Fruit fly (Drosophila melanogaster): ENCODE results near the gene BBS8.

Gene BBS8

dm6 chr2L:470336-470934, 47.8 kb downstream of the BBS8 start (continued):
- no peak for TF ChIP-seq Kr (GFP tag; optimal IDR thresholded peaks at IDR 0.05)
- peak; percentile 60 for TF ChIP-seq CG12942 (GFP tag; optimal IDR thresholded peaks at IDR 0.05)
- peak; percentile 59 for TF ChIP-seq tap (tag; optimal IDR thresholded peaks at IDR 0.05)
- TF ChIP-seq Lim3 (GFP tag; IDR thresholded peaks at IDR 0.05), result 0 out of 2 replicates have a peak, but pooled peaks have one; percentile 11
- peak; percentile 68 for TF ChIP-seq Rx (GFP tag; IDR thresholded peaks at IDR 0.05)
- TF ChIP-seq CG31388 (GFP tag; optimal IDR thresholded peaks at IDR 0.05), result peak; percentile 35
- peak; percentile 56 for TF ChIP-seq CG31365 (tag; optimal IDR thresholded peaks at IDR 0.05)
- TF ChIP-seq pum (GFP tag; optimal IDR thresholded peaks at IDR 0.05), result peak; percentile 73
- TF ChIP-seq CG6689 (GFP tag; IDR thresholded peaks at IDR 0.05), result peak; percentile 82
- TF ChIP-seq Vsx1 (GFP tag; optimal IDR thresholded peaks at IDR 0.05), result peak; percentile 54
- TF ChIP-seq CG18599 (GFP tag; optimal IDR thresholded peaks at IDR 0.05), result peak; percentile 82
- no peak for TF ChIP-seq Dll (GFP tag; IDR thresholded peaks at IDR 0.05; ENCODE audit: partially characterized antibody)
- TF ChIP-seq ERR (GFP tag; optimal IDR thresholded peaks at IDR 0.05), result peak; percentile 61
- TF ChIP-seq Hsf (GFP tag; optimal IDR thresholded peaks at IDR 0.05), result peak; percentile 83
- TF ChIP-seq Sox102F (GFP tag; optimal IDR thresholded peaks at IDR 0.05), result peak; percentile 88
- TF ChIP-seq NC2α (GFP tag; optimal IDR thresholded peaks at IDR 0.05), result peak; percentile 66
- TF ChIP-seq abd-A (tag; optimal IDR thresholded peaks at IDR 0.05), result peak; percentile 72
- peak; percentile 64; the same call in 2 of the 3 replicates for TF ChIP-seq ken (GFP tag; IDR thresholded peaks at IDR 0.05)
- TF ChIP-seq HLH3B (GFP tag; IDR thresholded peaks at IDR 0.05), result peak; percentile 71
- peak; percentile 77 for TF ChIP-seq zfh1 (GFP tag; IDR thresholded peaks at IDR 0.05)
- peak in 1 of 2 experiments; percentile 1 for TF ChIP-seq crp (GFP tag; optimal IDR thresholded peaks at IDR 0.05)
- TF ChIP-seq Bteb2 (GFP tag; optimal IDR thresholded peaks at IDR 0.05), result peak; percentile 73
- peak; percentile 62 for TF ChIP-seq Drgx (GFP tag; IDR thresholded peaks at IDR 0.05)
- TF ChIP-seq salm (tag; optimal IDR thresholded peaks at IDR 0.05), result peak; percentile 57
- no peak for TF ChIP-seq stwl (tag; optimal IDR thresholded peaks at IDR 0.05)
- TF ChIP-seq unpg (GFP tag; optimal IDR thresholded peaks at IDR 0.05), result peak; percentile 77
- peak; percentile 67 for TF ChIP-seq CG1792 (GFP tag; optimal IDR thresholded peaks at IDR 0.05)
- peak; percentile 69 for TF ChIP-seq grau (tag; optimal IDR thresholded peaks at IDR 0.05)
- TF ChIP-seq CG5180 (GFP tag; optimal IDR thresholded peaks at IDR 0.05), result peak; percentile 59
- peak; percentile 88 for TF ChIP-seq HLH54F (GFP tag; optimal IDR thresholded peaks at IDR 0.05)
- peak; percentile 44 for TF ChIP-seq CG5245 (GFP tag; optimal IDR thresholded peaks at IDR 0.05)
- no peak for TF ChIP-seq Lhr (GFP tag; optimal IDR thresholded peaks at IDR 0.05)
- TF ChIP-seq CG33213 (GFP tag; optimal IDR thresholded peaks at IDR 0.05), result peak; percentile 72
- TF ChIP-seq Awh (GFP tag; IDR thresholded peaks at IDR 0.05), result 0 out of 2 replicates have a peak, but pooled peaks have one; percentile 36
- TF ChIP-seq CG18619 (GFP tag; optimal IDR thresholded peaks at IDR 0.05), result peak; percentile 63
- TF ChIP-seq CG17829 (tag; optimal IDR thresholded peaks at IDR 0.05), result peak; percentile 50
- peak; percentile 80 for TF ChIP-seq CG4282 (GFP tag; optimal IDR thresholded peaks at IDR 0.05)
- no peak for TF ChIP-seq zen2 (GFP tag; IDR thresholded peaks at IDR 0.05; ENCODE audit: partially characterized antibody)
- TF ChIP-seq Hr51 (GFP tag; optimal IDR thresholded peaks at IDR 0.05), result peak; percentile 67 to 87
- peak; percentile 30; the same call in 1 of the 2 replicates for TF ChIP-seq CG16779 (GFP tag; IDR thresholded peaks at IDR 0.05)
- peak; percentile 84 for TF ChIP-seq crc (GFP tag; optimal IDR thresholded peaks at IDR 0.05)
- no peak for TF ChIP-seq CG33557 (GFP tag; optimal IDR thresholded peaks at IDR 0.05)
- peak; percentile 43; the same call in 1 of the 2 replicates for TF ChIP-seq CG14667 (GFP tag; IDR thresholded peaks at IDR 0.05)
- TF ChIP-seq Rfx (GFP tag; IDR thresholded peaks at IDR 0.05), result 0 out of 2 replicates have a peak, but pooled peaks have one; percentile 68
- peak; percentile 39 for TF ChIP-seq emc (GFP tag; optimal IDR thresholded peaks at IDR 0.05)
- TF ChIP-seq Poxn (GFP tag; IDR thresholded peaks at IDR 0.05), result no peak; the same call in 1 of the 2 replicates
- TF ChIP-seq CG8765 (GFP tag; IDR thresholded peaks at IDR 0.05), result peak; percentile 19; the same call in 1 of the 2 replicates
- peak; percentile 14 for TF ChIP-seq BtbVII (GFP tag; optimal IDR thresholded peaks at IDR 0.05)
- peak; percentile 60 for TF ChIP-seq CG11696 (GFP tag; IDR thresholded peaks at IDR 0.05)
